Fruit fly (Drosophila melanogaster) whole organism, wandering third instar larva: ENCODE results near the gene CG12607.

ENCODE experiments used
- Abd-B ChIP-seq: fragments of >200 bp; optimal IDR thresholded peaks from 2 replicates; lab custom pipeline; 2017; ENCODE audit warnings: missing biosample characterization, missing genetic modification characterization
- CG32264 ChIP-seq: fragments of 200-800 bp; sonication (Bioruptor generic); optimal IDR thresholded peaks from 2 replicates; lab custom pipeline; 2016; ENCODE audit warnings: missing biosample characterization, missing genetic modification characterization
- CG9705 ChIP-seq: fragments of 200-800 bp; sonication (Bioruptor generic); optimal IDR thresholded peaks from 2 replicates; lab custom pipeline; 2018; ENCODE audit warnings: missing biosample characterization, mild to moderate bottlenecking, missing genetic modification characterization
- Dfd ChIP-seq: fragments of >200 bp; optimal IDR thresholded peaks from 2 replicates; lab custom pipeline; 2017; ENCODE audit warnings: missing biosample characterization, missing genetic modification characterization
- Dif ChIP-seq: fragments of 200-275, 200-300 bp; sonication (Bioruptor generic); optimal IDR thresholded peaks from 2 replicates; lab custom pipeline; 2018; ENCODE audit warnings: missing biosample characterization, missing genetic modification characterization; ENCODE audit not compliant: partially characterized antibody
- GATAd ChIP-seq: sonication (Bioruptor generic); optimal IDR thresholded peaks from 2 replicates; lab custom pipeline; 2016; ENCODE audit warnings: missing biosample characterization, missing genetic modification characterization
- HLH106 ChIP-seq: fragments of 200-800 bp; optimal IDR thresholded peaks from 3 replicates; lab custom pipeline; 2019; ENCODE audit warnings: missing biosample characterization, mild to moderate bottlenecking, missing genetic modification characterization, moderate library complexity
- Hnf4 ChIP-seq: fragments of 200-800 bp; sonication (Bioruptor generic); optimal IDR thresholded peaks from 2 replicates; lab custom pipeline; 2016; ENCODE audit warnings: missing biosample characterization, mild to moderate bottlenecking, missing genetic modification characterization
- Hr78 ChIP-seq: fragments of >200 bp; optimal IDR thresholded peaks from 2 replicates; lab custom pipeline; 2017; ENCODE audit warnings: missing biosample characterization, missing genetic modification characterization
- Hr83 ChIP-seq: fragments of 200-300 bp; sonication (Bioruptor generic); optimal IDR thresholded peaks from 2 replicates; lab custom pipeline; 2016; ENCODE audit warnings: missing biosample characterization, mild to moderate bottlenecking, missing genetic modification characterization, moderate library complexity; ENCODE audit not compliant: poor library complexity, severe bottlenecking
- Jra ChIP-seq: sonication (Bioruptor generic); optimal IDR thresholded peaks from 2 replicates; lab custom pipeline; 2016; ENCODE audit warnings: missing biosample characterization, missing genetic modification characterization
- N ChIP-seq: fragments of >200 bp; optimal IDR thresholded peaks from 2 replicates; lab custom pipeline; 2018; ENCODE audit warnings: missing biosample characterization, missing external identifiers, missing genetic modification characterization
- OdsH ChIP-seq: fragments of 200-800 bp; sonication (Bioruptor generic); optimal IDR thresholded peaks from 2 replicates; lab custom pipeline; 2016; ENCODE audit warnings: missing biosample characterization, mild to moderate bottlenecking, missing genetic modification characterization
- Rel ChIP-seq, 2 experiments: fragments of 200-800 bp; sonication (Bioruptor generic) in 1 of 2; optimal IDR thresholded peaks; 2 replicates in 1 of 2; 3 replicates in 1 of 2; lab custom pipeline; 2016 to 2019; ENCODE audit warnings: mild to moderate bottlenecking in 2 of 2, missing biosample characterization in 2 of 2, missing genetic modification characterization in 2 of 2, moderate library complexity in 1 of 2
- Sp1 ChIP-seq: fragments of 200-800 bp; sonication (Bioruptor generic); optimal IDR thresholded peaks from 3 replicates; lab custom pipeline; 2019; ENCODE audit warnings: missing biosample characterization, mild to moderate bottlenecking, missing genetic modification characterization, moderate library complexity
- Vsx2 ChIP-seq: fragments of 200-300, 225-300 bp; sonication (Bioruptor generic); optimal IDR thresholded peaks from 2 replicates; lab custom pipeline; 2018; ENCODE audit warnings: missing biosample characterization, missing genetic modification characterization; ENCODE audit not compliant: partially characterized antibody
- br ChIP-seq: fragments of 200-800 bp; sonication (Bioruptor generic); optimal IDR thresholded peaks from 2 replicates; lab custom pipeline; 2016; ENCODE audit warnings: missing biosample characterization, missing genetic modification characterization
- brk ChIP-seq: fragments of 200-800 bp; sonication (Bioruptor generic); optimal IDR thresholded peaks from 2 replicates; lab custom pipeline; 2016; ENCODE audit warnings: missing biosample characterization, mild to moderate bottlenecking, missing genetic modification characterization
- dl ChIP-seq, 2 experiments: fragments of 175-275, 200-275 bp in 1 of 2; fragments of 200-275 bp in 1 of 2; sonication (Bioruptor generic); optimal IDR thresholded peaks; lab custom pipeline; 2018; ENCODE audit warnings: mild to moderate bottlenecking in 2 of 2, missing biosample characterization in 2 of 2, missing genetic modification characterization in 2 of 2, moderate library complexity in 2 of 2; ENCODE audit not compliant: partially characterized antibody in 2 of 2, insufficient read depth in 1 of 2
- dmrt93B ChIP-seq: fragments of 200-800 bp; sonication (Bioruptor generic); optimal IDR thresholded peaks from 2 replicates; lab custom pipeline; 2018; ENCODE audit warnings: missing biosample characterization, mild to moderate bottlenecking, missing genetic modification characterization
- dsf ChIP-seq: sonication (Bioruptor generic); optimal IDR thresholded peaks from 2 replicates; lab custom pipeline; 2016; ENCODE audit warnings: missing biosample characterization, missing genetic modification characterization, borderline replicate concordance
- ey ChIP-seq: fragments of 200-800 bp; sonication (Bioruptor generic); optimal IDR thresholded peaks from 2 replicates; lab custom pipeline; 2016; ENCODE audit warnings: missing biosample characterization, missing genetic modification characterization
- foxo ChIP-seq, 2 experiments: fragments of 200-800 bp; sonication (Bioruptor generic); optimal IDR thresholded peaks; 2 replicates in 1 of 2; 3 replicates in 1 of 2; lab custom pipeline; 2016 to 2017; ENCODE audit warnings: missing biosample characterization in 2 of 2, missing genetic modification characterization in 2 of 2
- h ChIP-seq: fragments of 200-800 bp; sonication (Bioruptor generic); optimal IDR thresholded peaks from 3 replicates; lab custom pipeline; 2016; ENCODE audit warnings: missing biosample characterization, mild to moderate bottlenecking, missing genetic modification characterization
- jim ChIP-seq: fragments of 175-275, 200-325 bp; sonication (Bioruptor generic); optimal IDR thresholded peaks from 2 replicates; lab custom pipeline; 2016; ENCODE audit warnings: missing biosample characterization, mild to moderate bottlenecking, missing genetic modification characterization
- lola ChIP-seq: fragments of >200 bp; optimal IDR thresholded peaks from 2 replicates; lab custom pipeline; 2017; ENCODE audit warnings: missing biosample characterization, missing genetic modification characterization
- pan ChIP-seq: fragments of >200 bp; optimal IDR thresholded peaks from 2 replicates; lab custom pipeline; 2017
- psq ChIP-seq: fragments of 200-800 bp; sonication (Bioruptor generic); optimal IDR thresholded peaks from 3 replicates; lab custom pipeline; 2017; ENCODE audit warnings: missing biosample characterization, mild to moderate bottlenecking, missing genetic modification characterization, moderate library complexity
- rgr ChIP-seq: fragments of 200-800 bp; sonication (Bioruptor generic); optimal IDR thresholded peaks from 3 replicates; lab custom pipeline; 2016; ENCODE audit warnings: missing biosample characterization, mild to moderate bottlenecking, missing genetic modification characterization
- sage ChIP-seq: fragments of 200-800 bp; sonication (Bioruptor generic); optimal IDR thresholded peaks from 2 replicates; lab custom pipeline; 2016; ENCODE audit warnings: missing biosample characterization, mild to moderate bottlenecking, missing genetic modification characterization
- tai ChIP-seq: sonication (Bioruptor generic); optimal IDR thresholded peaks from 2 replicates; lab custom pipeline; 2016; ENCODE audit warnings: missing biosample characterization, missing genetic modification characterization
- usp ChIP-seq: fragments of >200 bp; optimal IDR thresholded peaks from 2 replicates; lab custom pipeline; 2017; ENCODE audit warnings: missing biosample characterization, missing genetic modification characterization
- woc ChIP-seq: sonication (Bioruptor generic); optimal IDR thresholded peaks from 2 replicates; lab custom pipeline; 2016; ENCODE audit warnings: missing biosample characterization, mild to moderate bottlenecking, missing genetic modification characterization

Gene CG12607

dm6 chr3L:4446273-4446672, at the start of gene CG12607:
Gene CG12607, plus strand, starts transcription at chr3L:4446573.
- TF ChIP-seq pan (lab: Kevin White, UChicago) (no peak), CG9705 (GFP tag; lab: Kevin White, UChicago) (no peak), dmrt93B (GFP tag; lab: Kevin White, UChicago) (no peak), Jra (GFP tag; lab: Kevin White, UChicago) (no peak), Vsx2 (GFP tag; lab: Kevin White, UChicago) (no peak), GATAd (GFP tag; lab: Kevin White, UChicago) (no peak), foxo (GFP tag; optimal IDR thresholded peaks at IDR 0.05; lab: Kevin White, UChicago) (no peak), usp (GFP tag; lab: Kevin White, UChicago) (no peak)

dm6 chr3L:4397137-4397536, 49.2 kb upstream of the CG12607 start:
- TF ChIP-seq Dif (GFP tag; lab: Kevin White, UChicago), result no peak
- TF ChIP-seq dmrt93B (GFP tag; lab: Kevin White, UChicago), result no peak
- no peak for TF ChIP-seq OdsH
- no peak for TF ChIP-seq brk (GFP tag; lab: Kevin White, UChicago)
- no peak for TF ChIP-seq ey (GFP tag; lab: Kevin White, UChicago)
- no peak for TF ChIP-seq CG9705 (GFP tag; lab: Kevin White, UChicago)
- no peak for TF ChIP-seq dl (GFP tag; optimal IDR thresholded peaks at IDR 0.05; lab: Kevin White, UChicago; ENCODE audit: insufficient read depth in 1 of 2, partially characterized antibody in 2 of 2)
- TF ChIP-seq jim (GFP tag; lab: Kevin White, UChicago), result no peak
- TF ChIP-seq Jra (GFP tag; lab: Kevin White, UChicago), result no peak
- TF ChIP-seq tai (GFP tag; lab: Kevin White, UChicago), result no peak
- TF ChIP-seq sage (GFP tag; lab: Kevin White, UChicago), result no peak
- no peak for TF ChIP-seq Dfd
- TF ChIP-seq Hr83 (GFP tag; lab: Kevin White, UChicago), result no peak
- TF ChIP-seq h (GFP tag; lab: Kevin White, UChicago), result no peak
- TF ChIP-seq CG32264 (GFP tag; lab: Kevin White, UChicago), result no peak
- TF ChIP-seq Rel (GFP tag; optimal IDR thresholded peaks at IDR 0.05; lab: Kevin White, UChicago), result no peak
- no peak for TF ChIP-seq Rel (tag; optimal IDR thresholded peaks at IDR 0.05; lab: Kevin White, UChicago)
- TF ChIP-seq Hnf4 (GFP tag; lab: Kevin White, UChicago), result no peak
- TF ChIP-seq, all 38 proteins: peak for 0

- TF ChIP-seq tai (GFP tag; lab: Kevin White, UChicago), result no peak
- TF ChIP-seq lola (GFP tag; lab: Kevin White, UChicago), result no peak
- no peak for TF ChIP-seq ey (GFP tag; lab: Kevin White, UChicago)
- no peak for TF ChIP-seq pan (lab: Kevin White, UChicago)
- no peak for TF ChIP-seq Sp1 (GFP tag; lab: Kevin White, UChicago)
- TF ChIP-seq dl (GFP tag; optimal IDR thresholded peaks at IDR 0.05; lab: Kevin White, UChicago; ENCODE audit: insufficient read depth in 1 of 2, partially characterized antibody in 2 of 2), result no peak
- TF ChIP-seq dsf, result no peak
- TF ChIP-seq sage (GFP tag; lab: Kevin White, UChicago), result no peak
- no peak for TF ChIP-seq N (GFP tag; lab: Kevin White, UChicago)
- no peak for TF ChIP-seq OdsH
- TF ChIP-seq rgr (GFP tag; lab: Kevin White, UChicago), result no peak
- no peak for TF ChIP-seq Hr78 (GFP tag; lab: Kevin White, UChicago)
- no peak for TF ChIP-seq Jra (GFP tag; lab: Kevin White, UChicago)
- TF ChIP-seq usp (GFP tag; lab: Kevin White, UChicago), result no peak
- TF ChIP-seq psq (GFP tag; lab: Kevin White, UChicago), result no peak
- no peak for TF ChIP-seq br (GFP tag; lab: Kevin White, UChicago)
- no peak for TF ChIP-seq CG32264 (GFP tag; lab: Kevin White, UChicago)
- TF ChIP-seq, all 38 proteins: peak for 0
Measured at dm6 chr3L:4397874-4398273, 48.5 kb upstream of the CG12607 start.

- TF ChIP-seq Rel (GFP tag; optimal IDR thresholded peaks at IDR 0.05; lab: Kevin White, UChicago) (no peak), Rel (tag; optimal IDR thresholded peaks at IDR 0.05; lab: Kevin White, UChicago) (no peak), foxo (GFP tag; optimal IDR thresholded peaks at IDR 0.05; lab: Kevin White, UChicago) (peak in 1 of 2 experiments; percentile 14), Vsx2 (GFP tag; lab: Kevin White, UChicago) (no peak), Hr83 (GFP tag; lab: Kevin White, UChicago) (no peak), N (GFP tag; lab: Kevin White, UChicago) (no peak), OdsH (no peak), Jra (GFP tag; lab: Kevin White, UChicago) (no peak), woc (no peak), dl (GFP tag; optimal IDR thresholded peaks at IDR 0.05; lab: Kevin White, UChicago; ENCODE audit: insufficient read depth in 1 of 2, partially characterized antibody in 2 of 2) (no peak), Abd-B (GFP tag; lab: Kevin White, UChicago) (no peak), CG9705 (GFP tag; lab: Kevin White, UChicago) (no peak), jim (GFP tag; lab: Kevin White, UChicago) (no peak), HLH106 (peak; percentile 6)
Measured at dm6 chr3L:4399905-4400304, 46.5 kb upstream of the CG12607 start.
